Worm (Caenorhabditis elegans): ENCODE data around the gene Y17D7C.1.

Gene Y17D7C.1

ce11 chrV:18709203-18709860 is 3.0 kb downstream of the Y17D7C.1 start, which contains the start of gene Y17D7C.6:
Gene Y17D7C.6 (plus strand): TSS chrV:18709810.
- no peak for TF ChIP-seq unc-62 (GFP tag; optimal IDR thresholded peaks at IDR 0.05)

- no peak for TF ChIP-seq unc-62 (GFP tag; optimal IDR thresholded peaks at IDR 0.05)
Measured at ce11 chrV:18710045-18710490, 3.7 kb downstream of the Y17D7C.1 start.

- TF ChIP-seq unc-62 (GFP tag; optimal IDR thresholded peaks at IDR 0.05), result no peak
Measured at ce11 chrV:18711362-18711761, 5.0 kb downstream of the Y17D7C.1 start.

- TF ChIP-seq unc-62 (GFP tag; optimal IDR thresholded peaks at IDR 0.05), result no peak
Measured at ce11 chrV:18712118-18712517, 5.7 kb downstream of the Y17D7C.1 start.

ce11 chrV:18719412-18719811 is 13.0 kb downstream of the Y17D7C.1 start:
- no peak for TF ChIP-seq unc-62 (GFP tag; optimal IDR thresholded peaks at IDR 0.05)

- no peak for TF ChIP-seq unc-62 (GFP tag; optimal IDR thresholded peaks at IDR 0.05)
Measured at ce11 chrV:18719956-18720489, 13.7 kb downstream of the Y17D7C.1 start, which contains the start of gene Y17D7C.2. Gene Y17D7C.2 (minus strand): TSS chrV:18719987.

ce11 chrV:18721873-18722272 is 15.5 kb downstream of the Y17D7C.1 start:
- no peak for TF ChIP-seq unc-62 (GFP tag; optimal IDR thresholded peaks at IDR 0.05)

ce11 chrV:18722510-18723299 is 16.3 kb downstream of the Y17D7C.1 start:
- TF ChIP-seq unc-62 (GFP tag; optimal IDR thresholded peaks at IDR 0.05), result no peak

ce11 chrV:18723604-18724003 is 17.2 kb downstream of the Y17D7C.1 start:
- TF ChIP-seq unc-62 (GFP tag; optimal IDR thresholded peaks at IDR 0.05), result no peak

- no peak for TF ChIP-seq unc-62 (GFP tag; optimal IDR thresholded peaks at IDR 0.05)
Measured at ce11 chrV:18724076-18724475, 17.7 kb downstream of the Y17D7C.1 start.

- TF ChIP-seq unc-62 (GFP tag; optimal IDR thresholded peaks at IDR 0.05), result no peak
Measured at ce11 chrV:18725858-18726257, 19.5 kb downstream of the Y17D7C.1 start.

ce11 chrV:18729324-18729924 is 23.1 kb downstream of the Y17D7C.1 start, which contains the start of gene asp-19:
Gene asp-19 (minus strand): TSS chrV:18729374.
- no peak for TF ChIP-seq unc-62 (GFP tag; optimal IDR thresholded peaks at IDR 0.05)

- TF ChIP-seq unc-62 (GFP tag; optimal IDR thresholded peaks at IDR 0.05), result no peak
Measured at ce11 chrV:18731579-18732041, 25.2 kb downstream of the Y17D7C.1 start, which contains the start of the genes asp-18 and scl-19. Gene asp-18 (minus strand): TSS chrV:18731679. Gene scl-19 (plus strand): TSS chrV:18731991.

- no peak for TF ChIP-seq unc-62 (GFP tag; optimal IDR thresholded peaks at IDR 0.05)
Measured at ce11 chrV:18733942-18734341, 27.6 kb downstream of the Y17D7C.1 start.

ce11 chrV:18734381-18734780 is 28.0 kb downstream of the Y17D7C.1 start, which contains the start of gene scl-20:
Gene scl-20 (minus strand): TSS chrV:18734481.
- TF ChIP-seq unc-62 (GFP tag; optimal IDR thresholded peaks at IDR 0.05), result no peak

- TF ChIP-seq unc-62 (GFP tag; optimal IDR thresholded peaks at IDR 0.05), result no peak
Measured at ce11 chrV:18737646-18738045, 31.3 kb downstream of the Y17D7C.1 start.

Measured in whole organism, dauer.